Worm (Caenorhabditis elegans) whole organism, late embryonic: Measurements from ENCODE around the gene srt-52.

ENCODE experiments used
- C38D4.7 ChIP-seq: fragments of 200-800 bp; sonication (Bioruptor generic); optimal IDR thresholded peaks from 2 replicates; lab custom pipeline; 2018; ENCODE audit warnings: mild to moderate bottlenecking, missing genetic modification characterization, moderate library complexity, missing compliant biosample characterization
- Y22D7AL.16 ChIP-seq: sonication (generic microtip); optimal IDR thresholded peaks from 2 replicates; lab custom pipeline; 2016; ENCODE audit warnings: missing genetic modification characterization, missing compliant biosample characterization
- ceh-34 ChIP-seq: sonication (generic microtip); optimal IDR thresholded peaks from 2 replicates; lab custom pipeline; 2016; ENCODE audit warnings: mild to moderate bottlenecking, missing genetic modification characterization, missing compliant biosample characterization
- ceh-45 ChIP-seq: fragments of 200-800 bp; sonication (Bioruptor generic); IDR thresholded peaks from 2 replicates; pipeline ENCODE4 v1.3.6; 2022; ENCODE audit warnings: missing genetic modification reagents, missing genetic modification characterization, missing compliant biosample characterization
- ceh-6 ChIP-seq: fragments of 200-800 bp; sonication (Bioruptor generic); optimal IDR thresholded peaks from 2 replicates; lab custom pipeline; 2018; ENCODE audit warnings: mild to moderate bottlenecking, missing genetic modification characterization, missing compliant biosample characterization
- che-1 ChIP-seq: sonication (generic microtip); optimal IDR thresholded peaks from 2 replicates; lab custom pipeline; 2016; ENCODE audit warnings: mild to moderate bottlenecking, missing genetic modification characterization, missing compliant biosample characterization
- hlh-13 ChIP-seq: fragments of 200-800 bp; sonication (Bioruptor generic); optimal IDR thresholded peaks from 2 replicates; lab custom pipeline; 2018; ENCODE audit warnings: mild to moderate bottlenecking, missing genetic modification characterization, missing compliant biosample characterization
- hlh-15 ChIP-seq: sonication (generic microtip); optimal IDR thresholded peaks from 2 replicates; lab custom pipeline; 2016; ENCODE audit warnings: missing genetic modification characterization, missing compliant biosample characterization
- lin-11 ChIP-seq: fragments of 200-800 bp; sonication (Bioruptor generic); optimal IDR thresholded peaks from 2 replicates; lab custom pipeline; 2018; ENCODE audit warnings: mild to moderate bottlenecking, missing genetic modification characterization, missing compliant biosample characterization
- nfya-1 ChIP-seq: sonication (generic microtip); optimal IDR thresholded peaks from 2 replicates; lab custom pipeline; 2017; ENCODE audit warnings: missing genetic modification characterization, mild to moderate bottlenecking, missing compliant biosample characterization, antibody characterized with exemption, moderate library complexity
- npax-4 ChIP-seq: sonication (generic microtip); optimal IDR thresholded peaks from 2 replicates; lab custom pipeline; 2016; ENCODE audit warnings: missing genetic modification characterization, missing compliant biosample characterization
- syd-9 ChIP-seq: sonication (generic microtip); optimal IDR thresholded peaks from 2 replicates; lab custom pipeline; 2016; ENCODE audit warnings: mild to moderate bottlenecking, missing genetic modification characterization, moderate library complexity, missing compliant biosample characterization
- tbx-2 ChIP-seq: sonication (generic microtip); optimal IDR thresholded peaks from 2 replicates; lab custom pipeline; 2016; ENCODE audit warnings: missing genetic modification characterization, missing compliant biosample characterization
- tbx-7 ChIP-seq: sonication (generic microtip); optimal IDR thresholded peaks from 2 replicates; lab custom pipeline; 2016; ENCODE audit warnings: missing genotype, missing genetic modification characterization, missing compliant biosample characterization
- unc-3 ChIP-seq, 2 experiments: fragments of 200-800 bp in 1 of 2; sonication (Bioruptor generic) in 1 of 2; sonication (generic microtip) in 1 of 2; conservative IDR thresholded peaks in 1 of 2; optimal IDR thresholded peaks in 1 of 2; 2 replicates each; pipeline versions ENCODE4 v1.3.6 to Lab custom; 2016 to 2022; ENCODE audit warnings: missing compliant biosample characterization in 2 of 2, missing genetic modification characterization in 2 of 2, missing genetic modification reagents in 1 of 2
- unc-55 ChIP-seq: sonication (generic microtip); optimal IDR thresholded peaks from 2 replicates; lab custom pipeline; 2017; ENCODE audit warnings: missing biosample characterization, missing genetic modification reagents, missing genetic modification characterization

srt-52 gene

DNA sequence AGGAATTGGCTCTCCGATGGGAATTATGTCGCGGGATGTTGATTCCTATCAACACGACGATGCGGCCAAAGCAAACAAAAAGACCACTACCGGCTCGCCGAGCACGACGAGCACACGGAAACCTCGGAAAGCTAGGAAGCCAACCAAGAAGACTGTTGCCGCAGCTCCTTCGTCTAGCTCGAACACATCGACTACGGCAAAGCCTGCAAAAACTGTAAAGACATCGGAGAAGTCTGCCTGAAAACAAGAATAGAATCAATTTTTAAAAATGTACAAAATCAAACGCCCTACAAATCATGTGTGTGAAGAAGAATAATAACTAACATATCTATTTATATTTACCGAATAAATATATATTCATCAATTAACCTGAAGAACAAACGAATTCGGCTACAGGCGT, 49.6 kb downstream of the srt-52 start:
- TF ChIP-seq nfya-1 (tag; lab: Kevin White, UChicago): no peak
- TF ChIP-seq unc-3 (GFP tag; conservative IDR thresholded peaks at IDR 0.05; lab: Robert Waterston, UW): no peak
- no peak for TF ChIP-seq unc-3 (tag; optimal IDR thresholded peaks at IDR 0.05; lab: Kevin White, UChicago)
- TF ChIP-seq tbx-2 (tag; lab: Kevin White, UChicago): no peak
- TF ChIP-seq ceh-6 (GFP tag; lab: Kevin White, UChicago): no peak
- no peak for TF ChIP-seq hlh-15 (tag; lab: Kevin White, UChicago)
- TF ChIP-seq C38D4.7 (GFP tag; lab: Kevin White, UChicago): no peak
- TF ChIP-seq unc-55 (GFP tag; lab: Kevin White, UChicago): no peak
- TF ChIP-seq Y22D7AL.16: no peak
- TF ChIP-seq tbx-7 (tag; lab: Kevin White, UChicago): no peak

DNA sequence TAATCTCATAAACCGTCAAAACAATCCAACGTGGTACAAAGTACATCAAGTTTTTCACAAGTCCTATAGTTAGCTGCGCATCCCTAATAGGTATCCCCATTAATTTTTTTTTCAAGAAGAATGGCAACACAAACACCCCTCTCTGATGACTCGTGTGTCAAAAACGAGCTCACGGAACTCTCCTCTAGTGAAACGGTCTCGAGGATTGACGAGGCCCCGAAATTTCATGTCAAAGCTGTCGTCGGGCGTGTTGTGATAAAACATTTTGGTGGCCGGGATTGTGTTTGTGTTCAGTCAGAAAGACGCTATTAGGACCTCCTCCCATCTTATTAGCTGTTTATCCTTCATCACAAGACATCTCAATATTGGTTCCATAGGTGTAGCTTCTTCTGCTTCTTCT, 54.5 kb downstream of the srt-52 start, which contains the start of gene idpp-2:
TSS of gene idpp-2 (plus strand) at position 301 of the 400 bp plus-strand sequence.
- no peak for TF ChIP-seq npax-4 (tag; lab: Kevin White, UChicago)
- TF ChIP-seq lin-11 (tag; lab: Kevin White, UChicago): no peak
- no peak for TF ChIP-seq syd-9 (tag; lab: Kevin White, UChicago)
- no peak for TF ChIP-seq ceh-34 (tag; lab: Kevin White, UChicago)
- no peak for TF ChIP-seq ceh-45 (GFP tag; lab: Robert Waterston, UW)
- no peak for TF ChIP-seq che-1 (tag; lab: Kevin White, UChicago)
- TF ChIP-seq tbx-7 (tag; lab: Kevin White, UChicago): no peak
- TF ChIP-seq ceh-6 (GFP tag; lab: Kevin White, UChicago): no peak
- TF ChIP-seq hlh-13 (GFP tag; lab: Kevin White, UChicago): no peak
